Worm (Caenorhabditis elegans) whole organism, L1 larva: ENCODE results near the gene T05A12.4.

ENCODE experiments used
- C16A3.4 ChIP-seq: fragments of 150-350 bp; optimal IDR thresholded peaks from 2 replicates; lab custom pipeline; 2014; ENCODE audit warnings: missing biosample characterization, missing genetic modification characterization
- F16B12.6 ChIP-seq: fragments of 150-350 bp; optimal IDR thresholded peaks from 2 replicates; lab custom pipeline; 2014; ENCODE audit warnings: missing biosample characterization, missing genetic modification characterization
- Y116A8C.19 ChIP-seq: sonication (generic microtip); optimal IDR thresholded peaks from 2 replicates; lab custom pipeline; 2016; ENCODE audit warnings: missing compliant biosample characterization, missing genetic modification characterization, borderline replicate concordance
- alr-1 ChIP-seq: fragments of 200-800 bp; sonication (Bioruptor generic); optimal IDR thresholded peaks from 2 replicates; lab custom pipeline; 2018; ENCODE audit warnings: borderline replicate concordance, mild to moderate bottlenecking, missing genetic modification characterization, missing compliant biosample characterization
- dsc-1 ChIP-seq: sonication (generic microtip); optimal IDR thresholded peaks from 2 replicates; lab custom pipeline; 2016; ENCODE audit warnings: mild to moderate bottlenecking, missing genetic modification characterization, missing compliant biosample characterization
- efl-1 ChIP-seq, 4 experiments: fragments of 150-350 bp; optimal IDR thresholded peaks in 3 of 4; peaks in 1 of 4; 1 replicate in 1 of 4; 2 replicates in 3 of 4; lab custom pipeline; 2014; ENCODE audit warnings: missing biosample characterization in 2 of 4, missing genetic modification characterization in 2 of 4, missing genetic modification reagents in 2 of 4
- efl-3 ChIP-seq: fragments of 200-800 bp; sonication (Bioruptor generic); optimal IDR thresholded peaks from 2 replicates; lab custom pipeline; 2018; ENCODE audit warnings: mild to moderate bottlenecking, missing genetic modification characterization, missing compliant biosample characterization
- egl-13 ChIP-seq: sonication (generic microtip); optimal IDR thresholded peaks from 2 replicates; lab custom pipeline; 2016; ENCODE audit warnings: missing genotype, missing genetic modification reagents, missing genetic modification characterization, missing compliant biosample characterization
- fkh-10 ChIP-seq: sonication (generic microtip); optimal IDR thresholded peaks from 2 replicates; lab custom pipeline; 2017; ENCODE audit warnings: missing biosample characterization, missing genetic modification reagents, missing genetic modification characterization
- fkh-4 ChIP-seq: sonication (generic microtip); optimal IDR thresholded peaks from 2 replicates; lab custom pipeline; 2016; ENCODE audit warnings: missing compliant biosample characterization, missing genetic modification characterization, borderline replicate concordance
- fos-1 ChIP-seq: fragments of 150-350 bp; optimal IDR thresholded peaks from 2 replicates; lab custom pipeline; 2014; ENCODE audit warnings: missing biosample characterization, missing genetic modification characterization
- hlh-17 ChIP-seq: fragments of 200-800 bp; sonication (Bioruptor generic); optimal IDR thresholded peaks from 2 replicates; lab custom pipeline; 2018; ENCODE audit warnings: missing genetic modification characterization, mild to moderate bottlenecking, missing compliant biosample characterization, moderate library complexity, borderline replicate concordance
- hlh-4 ChIP-seq: sonication (generic microtip); optimal IDR thresholded peaks from 2 replicates; lab custom pipeline; 2016; ENCODE audit warnings: mild to moderate bottlenecking, missing genetic modification characterization, missing compliant biosample characterization
- lin-14 ChIP-seq: fragments of 200-800 bp; sonication (Bioruptor generic); optimal IDR thresholded peaks from 2 replicates; lab custom pipeline; 2018; ENCODE audit warnings: mild to moderate bottlenecking, missing genetic modification characterization, moderate library complexity, missing compliant biosample characterization
- lin-15B ChIP-seq: fragments of 150-350 bp; sonication (generic microtip); optimal IDR thresholded peaks from 3 replicates; lab custom pipeline; 2014; ENCODE audit warnings: missing biosample characterization, missing genetic modification characterization
- mab-9 ChIP-seq: fragments of 200-800 bp; sonication (Bioruptor generic); IDR thresholded peaks from 2 replicates; pipeline ENCODE4 v1.3.6; 2022; ENCODE audit warnings: missing genetic modification reagents, missing genetic modification characterization, missing compliant biosample characterization
- nhr-11 ChIP-seq: fragments of 150-350 bp; optimal IDR thresholded peaks from 2 replicates; lab custom pipeline; 2014; ENCODE audit warnings: missing biosample characterization, missing genetic modification characterization
- nhr-20 ChIP-seq: sonication (generic microtip); optimal IDR thresholded peaks from 2 replicates; lab custom pipeline; 2016; ENCODE audit warnings: mild to moderate bottlenecking, missing genetic modification characterization, missing compliant biosample characterization
- nhr-237 ChIP-seq: fragments of 150-350 bp; optimal IDR thresholded peaks from 2 replicates; lab custom pipeline; 2014; ENCODE audit warnings: missing biosample characterization, missing genetic modification characterization
- nhr-28 ChIP-seq: fragments of 150-350 bp; optimal IDR thresholded peaks from 2 replicates; lab custom pipeline; 2014; ENCODE audit warnings: missing biosample characterization, missing genetic modification characterization
- nhr-84 ChIP-seq: sonication (generic microtip); optimal IDR thresholded peaks from 2 replicates; lab custom pipeline; 2017; ENCODE audit warnings: missing biosample characterization, missing genetic modification characterization
- nhr-85 ChIP-seq: sonication (generic microtip); peaks from one replicate; lab custom pipeline; 2016; ENCODE audit warnings: missing genetic modification characterization, inconsistent platforms, missing compliant biosample characterization
- pag-3 ChIP-seq: sonication (generic microtip); optimal IDR thresholded peaks from 2 replicates; lab custom pipeline; 2017; ENCODE audit warnings: missing genetic modification characterization, mild to moderate bottlenecking, missing compliant biosample characterization, antibody characterized with exemption, borderline replicate concordance; ENCODE audit not compliant: insufficient read depth
- pqm-1 ChIP-seq: sonication (generic microtip); optimal IDR thresholded peaks from 3 replicates; lab custom pipeline; 2017; ENCODE audit warnings: missing biosample characterization, missing genetic modification characterization
- rnt-1 ChIP-seq: sonication (generic microtip); optimal IDR thresholded peaks from 2 replicates; lab custom pipeline; 2016; ENCODE audit warnings: mild to moderate bottlenecking, missing genetic modification characterization, moderate library complexity, missing compliant biosample characterization
- skn-1 ChIP-seq: fragments of 150-350 bp; optimal IDR thresholded peaks from 2 replicates; lab custom pipeline; 2014; ENCODE audit warnings: missing biosample characterization, missing genetic modification characterization
- snu-23 ChIP-seq: sonication (generic microtip); optimal IDR thresholded peaks from 2 replicates; lab custom pipeline; 2016; ENCODE audit warnings: missing genetic modification characterization, missing compliant biosample characterization
- swsn-7 ChIP-seq: sonication (generic microtip); optimal IDR thresholded peaks from 2 replicates; lab custom pipeline; 2016; ENCODE audit warnings: missing genetic modification characterization, missing compliant biosample characterization
- unc-30 ChIP-seq: sonication (generic microtip); optimal IDR thresholded peaks from 2 replicates; lab custom pipeline; 2017; ENCODE audit warnings: missing biosample characterization, missing genetic modification characterization
- unc-62 ChIP-seq: fragments of 150-350 bp; optimal IDR thresholded peaks from 2 replicates; lab custom pipeline; 2014; ENCODE audit warnings: missing biosample characterization, missing genetic modification reagents, missing genetic modification characterization
- unc-86 ChIP-seq: sonication (generic microtip); optimal IDR thresholded peaks from 2 replicates; lab custom pipeline; 2016; ENCODE audit warnings: missing genetic modification characterization, missing compliant biosample characterization
- vab-15 ChIP-seq: sonication (generic microtip); optimal IDR thresholded peaks from 2 replicates; lab custom pipeline; 2017; ENCODE audit warnings: missing genotype, mild to moderate bottlenecking, missing genetic modification characterization, missing compliant biosample characterization
- xbp-1 ChIP-seq: sonication (generic microtip); optimal IDR thresholded peaks from 2 replicates; lab custom pipeline; 2016; ENCODE audit warnings: missing genetic modification characterization, missing compliant biosample characterization
- ztf-4 ChIP-seq: fragments of 150-350 bp; optimal IDR thresholded peaks from 2 replicates; lab custom pipeline; 2014; ENCODE audit warnings: missing biosample characterization, missing genetic modification characterization

T05A12.4 gene

DNA sequence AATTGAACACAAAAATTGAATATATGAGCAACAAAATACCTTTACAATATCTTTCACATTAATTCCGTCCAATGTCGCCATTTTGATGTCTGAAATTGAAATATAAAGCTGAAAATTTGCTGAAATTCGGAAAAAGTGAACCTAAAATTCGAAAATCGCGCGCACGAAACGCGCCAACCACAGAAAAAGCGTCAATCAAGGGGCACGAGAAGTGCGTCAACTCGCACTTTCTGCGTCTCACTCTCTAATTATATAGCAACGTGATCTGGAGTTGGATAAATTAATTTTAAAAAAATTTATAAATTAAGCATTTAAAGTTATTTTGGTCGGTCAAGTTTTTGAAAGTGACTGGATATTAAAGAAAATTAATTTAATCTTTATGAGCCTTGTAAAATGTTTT is 31.6 kb downstream of the T05A12.4 start, which contains the start of gene ruvb-2 (continued):
- TF ChIP-seq fkh-4 (tag; lab: Kevin White, UChicago) (peak; percentile 60), unc-62 (GFP tag; lab: Kevin White, UChicago) (no peak), dsc-1 (peak; percentile 92), xbp-1 (tag; lab: Kevin White, UChicago) (peak; percentile 89), swsn-7 (tag; lab: Kevin White, UChicago) (peak; percentile 90), alr-1 (tag; lab: Kevin White, UChicago) (no peak)

DNA sequence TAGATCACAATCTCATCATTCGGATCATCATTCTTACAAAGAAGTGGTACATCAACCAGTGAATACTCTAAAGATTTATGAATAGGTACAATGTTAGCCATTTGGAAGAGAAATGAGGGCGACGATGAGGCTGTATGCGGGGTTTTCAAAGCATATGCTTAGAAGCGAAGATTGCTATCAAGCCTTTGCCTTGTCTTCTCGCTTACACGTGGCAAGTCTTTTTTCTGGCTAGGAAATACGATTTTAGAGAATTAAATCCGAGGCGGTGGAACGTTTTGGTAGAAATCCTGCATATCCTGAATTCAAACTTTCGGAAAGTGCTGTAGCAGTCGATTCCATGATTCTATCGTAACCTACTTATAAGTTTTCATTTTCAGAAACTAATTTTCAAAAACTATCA is 32.3 kb downstream of the T05A12.4 start, which contains the start of gene T22D1.18:
TSS of gene T22D1.18 (minus strand) at position 101 of the 400 bp plus-strand sequence.
- TF ChIP-seq nhr-85 (tag; lab: Kevin White, UChicago) (peak; percentile 67), ztf-4 (tag; lab: Kevin White, UChicago) (no peak)
- TF ChIP-seq, all 84 proteins: peak for 1

DNA sequence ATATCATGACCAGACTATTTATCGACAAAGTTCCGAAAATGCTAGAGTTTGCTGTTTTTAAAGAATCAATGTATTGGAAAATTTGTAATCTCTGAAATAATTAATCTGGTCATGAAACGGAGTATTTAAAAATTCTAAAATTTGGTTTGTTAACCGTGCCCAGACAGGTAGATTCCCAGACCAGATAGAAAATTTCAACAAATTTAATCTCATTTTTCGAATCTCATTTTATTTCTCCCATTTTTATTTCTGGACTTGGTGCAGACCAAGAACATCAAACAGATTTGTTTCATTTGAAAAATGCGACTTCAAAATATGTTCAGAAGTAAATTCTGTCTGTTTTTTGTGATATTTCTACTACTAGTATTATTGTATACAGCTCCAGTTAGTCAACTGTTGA is 35.3 kb downstream of the T05A12.4 start, which contains the start of gene T22D1.1:
TSS of gene T22D1.1 (plus strand) at position 301 of the 400 bp plus-strand sequence.
- TF ChIP-seq skn-1 (tag; lab: Kevin White, UChicago) = no peak
- no peak for TF ChIP-seq fkh-4 (tag; lab: Kevin White, UChicago)
- TF ChIP-seq F16B12.6 (tag; lab: Kevin White, UChicago) = no peak
- no peak for TF ChIP-seq mab-9 (GFP tag; lab: Robert Waterston, UW)
- no peak for TF ChIP-seq hlh-17
- no peak for TF ChIP-seq fkh-10

DNA sequence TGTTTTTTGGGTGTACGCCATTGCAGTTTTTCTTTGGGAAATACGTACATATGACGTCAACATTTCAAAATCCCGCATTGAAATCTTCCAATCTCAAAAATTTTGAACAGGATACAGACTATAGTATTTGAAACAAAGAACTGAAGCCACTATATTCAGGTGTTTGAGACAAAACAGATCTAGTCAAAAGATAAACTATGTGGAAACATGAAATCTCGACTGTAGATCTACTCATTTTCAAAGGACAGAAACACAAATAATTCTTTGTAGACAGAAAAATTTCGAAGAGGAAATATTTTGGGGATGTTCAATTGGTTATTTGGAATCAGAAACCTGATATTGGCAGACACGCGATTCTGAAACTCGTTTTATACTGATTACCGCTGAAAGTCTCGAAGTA is 37.8 kb downstream of the T05A12.4 start:
- TF ChIP-seq fkh-4 (tag; lab: Kevin White, UChicago) (no peak), Y116A8C.19 (tag; lab: Kevin White, UChicago) (no peak), nhr-11 (tag; lab: Kevin White, UChicago) (no peak), efl-1 (optimal IDR thresholded peaks at IDR 0.05; lab: Kevin White, UChicago) (no peak), efl-1 (GFP tag; optimal IDR thresholded peaks at IDR 0.05 in 1 of 2; lab: Kevin White, UChicago) (peak in 1 of 2 experiments; percentile 17), fos-1 (tag; lab: Kevin White, UChicago) (no peak), nhr-20 (no peak)

DNA sequence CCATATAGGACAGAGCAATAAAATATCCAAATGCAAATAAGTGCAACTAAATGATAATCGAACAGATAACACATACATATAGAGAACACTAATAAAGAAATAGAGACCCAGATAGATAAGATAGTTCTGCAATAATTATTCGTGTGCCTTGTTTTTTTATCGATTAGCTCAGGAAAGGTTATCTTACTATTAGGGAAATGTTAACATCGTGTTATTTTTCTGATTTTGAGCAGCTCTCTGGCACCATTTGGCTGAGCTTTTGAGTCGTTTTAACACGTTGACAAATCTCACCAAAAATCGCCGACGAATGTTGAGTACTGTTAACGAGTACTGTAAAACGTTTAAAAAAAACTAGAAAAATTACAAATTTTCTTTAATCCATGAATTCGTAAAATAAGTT is 40.7 kb downstream of the T05A12.4 start, which contains the start of gene cest-6:
TSS of gene cest-6 (minus strand) at position 101 of the 400 bp plus-strand sequence.
- TF ChIP-seq nhr-237 = no peak
- TF ChIP-seq fkh-4 (tag; lab: Kevin White, UChicago) = no peak
- TF ChIP-seq unc-86 (tag; lab: Kevin White, UChicago) = no peak
- no peak for TF ChIP-seq alr-1 (tag; lab: Kevin White, UChicago)
- TF ChIP-seq pqm-1 (tag; lab: Kevin White, UChicago) = no peak
- TF ChIP-seq efl-3 = no peak
- no peak for TF ChIP-seq fos-1 (tag; lab: Kevin White, UChicago)
- TF ChIP-seq C16A3.4 (tag; lab: Kevin White, UChicago) = no peak
- no peak for TF ChIP-seq pag-3
- no peak for TF ChIP-seq nhr-28 (tag; lab: Kevin White, UChicago)
- TF ChIP-seq nhr-84 (tag; lab: Kevin White, UChicago) = no peak
- TF ChIP-seq vab-15 (tag; lab: Kevin White, UChicago) = no peak
- TF ChIP-seq, all 84 proteins: peak for 0

DNA sequence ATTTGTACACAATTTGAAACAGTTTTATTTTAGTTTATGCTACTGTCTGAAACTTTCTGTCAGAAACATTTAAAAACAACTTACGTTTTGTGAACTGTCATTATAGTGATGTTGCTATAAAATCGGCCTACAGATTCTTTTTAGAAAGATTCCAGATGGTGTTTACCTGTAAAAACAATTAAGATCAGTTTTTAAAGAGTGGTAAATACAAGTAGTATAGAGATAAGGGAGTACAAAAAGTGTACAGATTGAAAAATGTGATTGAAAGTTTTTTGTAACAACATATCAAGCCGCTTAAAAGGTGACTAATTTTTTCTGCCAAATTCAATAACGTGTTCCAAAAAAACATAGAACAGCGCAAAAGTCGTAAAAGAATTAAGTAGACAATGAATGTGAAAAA is 49.8 kb downstream of the T05A12.4 start, which contains the start of gene npr-12:
TSS of gene npr-12 (minus strand) at position 101 of the 400 bp plus-strand sequence.
- no peak for TF ChIP-seq unc-62 (GFP tag; lab: Kevin White, UChicago)
- TF ChIP-seq lin-15B (tag; lab: Kevin White, UChicago) = no peak
- no peak for TF ChIP-seq swsn-7 (tag; lab: Kevin White, UChicago)

DNA sequence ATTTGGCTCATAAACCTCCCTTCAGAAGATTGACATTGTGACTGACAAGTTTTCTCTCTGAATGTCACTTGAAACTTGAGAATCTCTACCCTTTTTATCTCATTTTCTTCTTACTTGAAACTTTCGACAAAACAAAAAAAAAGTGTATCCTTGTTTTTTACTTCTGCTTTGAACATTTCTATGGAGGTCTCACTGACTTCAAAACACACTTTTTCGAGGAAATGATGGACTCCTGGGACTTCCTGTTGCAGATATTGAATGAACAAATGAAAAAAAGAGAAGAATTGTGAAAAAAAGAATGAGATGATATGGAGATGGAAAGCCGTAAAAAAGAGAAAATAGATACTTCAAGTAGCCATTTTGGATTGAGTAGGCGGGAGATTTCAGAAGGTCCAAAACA is 53.4 kb downstream of the T05A12.4 start:
- peak; percentile 35 for TF ChIP-seq lin-14 (GFP tag; lab: Kevin White, UChicago)
- no peak for TF ChIP-seq pqm-1 (tag; lab: Kevin White, UChicago)
- TF ChIP-seq snu-23 (GFP tag; lab: Kevin White, UChicago) = no peak
- TF ChIP-seq mab-9 (GFP tag; lab: Robert Waterston, UW) = no peak
- TF ChIP-seq egl-13 (tag; lab: Kevin White, UChicago) = no peak
- TF ChIP-seq C16A3.4 (tag; lab: Kevin White, UChicago) = no peak
- TF ChIP-seq unc-30 (tag; lab: Kevin White, UChicago) = no peak
- no peak for TF ChIP-seq rnt-1 (tag; lab: Kevin White, UChicago)
- peak; percentile 52 for TF ChIP-seq fkh-10
- TF ChIP-seq alr-1 (tag; lab: Kevin White, UChicago) = no peak
- no peak for TF ChIP-seq hlh-4
- TF ChIP-seq, all 84 proteins: peak for 2
